Worm (Caenorhabditis elegans) whole organism, L4 larva: ENCODE data around the gene F22B5.5.

Experiments
- aly-2 ChIP-seq: sonication (generic microtip); optimal IDR thresholded peaks from 2 replicates; lab custom pipeline; 2018; ENCODE audit warnings: missing biosample characterization, missing genetic modification characterization
- ceh-62 ChIP-seq: sonication (generic microtip); optimal IDR thresholded peaks from 2 replicates; lab custom pipeline; 2017; ENCODE audit warnings: missing biosample characterization, missing genetic modification characterization
- daf-8 ChIP-seq: fragments of 200-800 bp; sonication (Bioruptor generic); IDR thresholded peaks from 2 replicates; pipeline ENCODE4 v1.3.6; 2022; ENCODE audit warnings: missing genetic modification characterization, missing compliant biosample characterization
- dve-1 ChIP-seq: sonication (generic microtip); optimal IDR thresholded peaks from 2 replicates; lab custom pipeline; 2017; ENCODE audit warnings: antibody characterized with exemption, mild to moderate bottlenecking, missing genetic modification characterization, missing compliant biosample characterization; ENCODE audit not compliant: insufficient read depth
- egl-27 ChIP-seq: sonication (generic microtip); optimal IDR thresholded peaks from 3 replicates; lab custom pipeline; 2017; ENCODE audit warnings: missing biosample characterization, missing genetic modification reagents, missing genetic modification characterization
- lsy-2 ChIP-seq, 2 experiments: fragments of 150-350 bp in 1 of 2; sonication (generic microtip) in 1 of 2; optimal IDR thresholded peaks; 2 replicates each; lab custom pipeline; 2014 to 2017; ENCODE audit warnings: missing biosample characterization in 2 of 2, missing genetic modification characterization in 2 of 2
- mdl-1 ChIP-seq, 2 experiments: fragments of 150-350 bp in 1 of 2; sonication (generic microtip) in 1 of 2; optimal IDR thresholded peaks; 2 replicates each; lab custom pipeline; 2014 to 2017; ENCODE audit warnings: missing biosample characterization in 2 of 2, missing genetic modification characterization in 2 of 2
- nhr-28 ChIP-seq: fragments of 150-350 bp; optimal IDR thresholded peaks from 2 replicates; lab custom pipeline; 2014; ENCODE audit warnings: missing biosample characterization, missing genetic modification characterization
- pha-4 ChIP-seq, 2 experiments: fragments of 150-350 bp in 1 of 2; fragments of 200-800 bp in 1 of 2; sonication (Bioruptor generic) in 1 of 2; IDR thresholded peaks in 1 of 2; optimal IDR thresholded peaks in 1 of 2; 2 replicates each; pipeline versions ENCODE4 v1.3.6 to Lab custom; 2014 to 2022; ENCODE audit warnings: missing genetic modification characterization in 2 of 2, missing genetic modification reagents in 2 of 2, missing biosample characterization in 1 of 2, missing compliant biosample characterization in 1 of 2
- unc-130 ChIP-seq: sonication (generic microtip); optimal IDR thresholded peaks from 2 replicates; lab custom pipeline; 2016; ENCODE audit warnings: missing genetic modification reagents, missing genetic modification characterization, missing compliant biosample characterization
- zip-11 ChIP-seq: fragments of 200-800 bp; sonication (Bioruptor generic); IDR thresholded peaks from 2 replicates; pipeline ENCODE4 v1.3.6; 2022; ENCODE audit warnings: missing genetic modification characterization, missing compliant biosample characterization
- ztf-11 ChIP-seq: fragments of 150-350 bp; optimal IDR thresholded peaks from 2 replicates; lab custom pipeline; 2014; ENCODE audit warnings: missing biosample characterization, missing genetic modification characterization

DNA sequence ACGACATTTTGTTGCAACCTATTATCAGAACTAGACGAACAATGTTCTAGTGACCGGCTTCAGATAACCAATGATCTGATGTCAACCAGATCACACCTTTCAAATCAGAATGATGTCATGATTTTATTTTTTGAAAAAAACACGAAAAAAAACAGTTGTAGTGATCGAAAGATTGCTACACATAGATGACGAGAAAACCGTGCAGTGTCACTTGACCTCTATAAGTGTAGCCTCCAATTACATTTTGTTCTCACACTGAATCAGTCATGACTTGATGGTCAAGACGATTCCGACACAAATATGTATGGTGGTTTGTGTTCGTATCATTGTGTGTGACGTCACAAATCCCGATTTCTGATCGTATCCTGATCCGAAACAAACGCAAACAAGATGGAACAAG lies 14.3 kb downstream of the F22B5.5 start:
- TF ChIP-seq pha-4 (GFP tag; IDR thresholded peaks at IDR 0.05; lab: Robert Waterston, UW) (no peak), pha-4 (tag; optimal IDR thresholded peaks at IDR 0.05; lab: Kevin White, UChicago) (no peak), unc-130 (GFP tag; lab: Kevin White, UChicago) (no peak), mdl-1 (tag; optimal IDR thresholded peaks at IDR 0.05; lab: Kevin White, UChicago) (peak in 1 of 2 experiments; percentile 35), ceh-62 (no peak), zip-11 (no peak), daf-8 (no peak), lsy-2 (tag; optimal IDR thresholded peaks at IDR 0.05; lab: Kevin White, UChicago) (no peak), ztf-11 (tag; lab: Kevin White, UChicago) (no peak), dve-1 (tag; lab: Kevin White, UChicago) (no peak), aly-2 (tag; lab: Kevin White, UChicago) (no peak), egl-27 (no peak), nhr-28 (tag; lab: Kevin White, UChicago) (peak; percentile 77)
